Fruit fly (Drosophila melanogaster) whole organism, wandering third instar larva: ENCODE results near the gene CG32086.

Source experiments
- Abd-B ChIP-seq: fragments of >200 bp; optimal IDR thresholded peaks from 2 replicates; lab custom pipeline; 2017; ENCODE audit warnings: missing biosample characterization, missing genetic modification characterization
- CG32264 ChIP-seq: fragments of 200-800 bp; sonication (Bioruptor generic); optimal IDR thresholded peaks from 2 replicates; lab custom pipeline; 2016; ENCODE audit warnings: missing biosample characterization, missing genetic modification characterization
- CG9705 ChIP-seq: fragments of 200-800 bp; sonication (Bioruptor generic); optimal IDR thresholded peaks from 2 replicates; lab custom pipeline; 2018; ENCODE audit warnings: missing biosample characterization, mild to moderate bottlenecking, missing genetic modification characterization
- CrebA ChIP-seq: fragments of 200-800 bp; sonication (Bioruptor generic); optimal IDR thresholded peaks from 2 replicates; lab custom pipeline; 2016; ENCODE audit warnings: missing biosample characterization, mild to moderate bottlenecking, missing genetic modification characterization, borderline replicate concordance
- Dfd ChIP-seq: fragments of >200 bp; optimal IDR thresholded peaks from 2 replicates; lab custom pipeline; 2017; ENCODE audit warnings: missing biosample characterization, missing genetic modification characterization
- Dif ChIP-seq: fragments of 200-275, 200-300 bp; sonication (Bioruptor generic); optimal IDR thresholded peaks from 2 replicates; lab custom pipeline; 2018; ENCODE audit warnings: missing biosample characterization, missing genetic modification characterization; ENCODE audit not compliant: partially characterized antibody
- GATAd ChIP-seq: sonication (Bioruptor generic); optimal IDR thresholded peaks from 2 replicates; lab custom pipeline; 2016; ENCODE audit warnings: missing biosample characterization, missing genetic modification characterization
- HLH106 ChIP-seq: fragments of 200-800 bp; optimal IDR thresholded peaks from 3 replicates; lab custom pipeline; 2019; ENCODE audit warnings: missing biosample characterization, mild to moderate bottlenecking, missing genetic modification characterization, moderate library complexity
- Hnf4 ChIP-seq: fragments of 200-800 bp; sonication (Bioruptor generic); optimal IDR thresholded peaks from 2 replicates; lab custom pipeline; 2016; ENCODE audit warnings: missing biosample characterization, mild to moderate bottlenecking, missing genetic modification characterization
- Hr78 ChIP-seq: fragments of >200 bp; optimal IDR thresholded peaks from 2 replicates; lab custom pipeline; 2017; ENCODE audit warnings: missing biosample characterization, missing genetic modification characterization
- Hr83 ChIP-seq: fragments of 200-300 bp; sonication (Bioruptor generic); optimal IDR thresholded peaks from 2 replicates; lab custom pipeline; 2016; ENCODE audit warnings: missing biosample characterization, mild to moderate bottlenecking, missing genetic modification characterization, moderate library complexity; ENCODE audit not compliant: poor library complexity, severe bottlenecking
- Jra ChIP-seq: sonication (Bioruptor generic); optimal IDR thresholded peaks from 2 replicates; lab custom pipeline; 2016; ENCODE audit warnings: missing biosample characterization, missing genetic modification characterization
- Mio ChIP-seq: sonication (Bioruptor generic); optimal IDR thresholded peaks from 2 replicates; lab custom pipeline; 2016; ENCODE audit warnings: missing biosample characterization, missing genetic modification characterization
- Myc ChIP-seq: fragments of >200 bp; optimal IDR thresholded peaks from 2 replicates; lab custom pipeline; 2017
- N ChIP-seq: fragments of >200 bp; optimal IDR thresholded peaks from 2 replicates; lab custom pipeline; 2018; ENCODE audit warnings: missing biosample characterization, missing external identifiers, missing genetic modification characterization
- OdsH ChIP-seq: fragments of 200-800 bp; sonication (Bioruptor generic); optimal IDR thresholded peaks from 2 replicates; lab custom pipeline; 2016; ENCODE audit warnings: missing biosample characterization, mild to moderate bottlenecking, missing genetic modification characterization
- Rel ChIP-seq, 2 experiments: fragments of 200-800 bp; sonication (Bioruptor generic) in 1 of 2; optimal IDR thresholded peaks; 2 replicates in 1 of 2; 3 replicates in 1 of 2; lab custom pipeline; 2016 to 2019; ENCODE audit warnings: mild to moderate bottlenecking in 2 of 2, missing biosample characterization in 2 of 2, missing genetic modification characterization in 2 of 2, moderate library complexity in 1 of 2
- Sp1 ChIP-seq: fragments of 200-800 bp; sonication (Bioruptor generic); optimal IDR thresholded peaks from 3 replicates; lab custom pipeline; 2019; ENCODE audit warnings: missing biosample characterization, mild to moderate bottlenecking, missing genetic modification characterization, moderate library complexity
- Vsx2 ChIP-seq: fragments of 200-300, 225-300 bp; sonication (Bioruptor generic); optimal IDR thresholded peaks from 2 replicates; lab custom pipeline; 2018; ENCODE audit warnings: missing biosample characterization, missing genetic modification characterization; ENCODE audit not compliant: partially characterized antibody
- br ChIP-seq: fragments of 200-800 bp; sonication (Bioruptor generic); optimal IDR thresholded peaks from 2 replicates; lab custom pipeline; 2016; ENCODE audit warnings: missing biosample characterization, missing genetic modification characterization
- brk ChIP-seq: fragments of 200-800 bp; sonication (Bioruptor generic); optimal IDR thresholded peaks from 2 replicates; lab custom pipeline; 2016; ENCODE audit warnings: missing biosample characterization, mild to moderate bottlenecking, missing genetic modification characterization
- dl ChIP-seq, 2 experiments: fragments of 175-275, 200-275 bp in 1 of 2; fragments of 200-275 bp in 1 of 2; sonication (Bioruptor generic); optimal IDR thresholded peaks; lab custom pipeline; 2018; ENCODE audit warnings: mild to moderate bottlenecking in 2 of 2, missing biosample characterization in 2 of 2, missing genetic modification characterization in 2 of 2, moderate library complexity in 2 of 2; ENCODE audit not compliant: partially characterized antibody in 2 of 2, insufficient read depth in 1 of 2
- dmrt93B ChIP-seq: fragments of 200-800 bp; sonication (Bioruptor generic); optimal IDR thresholded peaks from 2 replicates; lab custom pipeline; 2018; ENCODE audit warnings: missing biosample characterization, mild to moderate bottlenecking, missing genetic modification characterization
- dsf ChIP-seq: sonication (Bioruptor generic); optimal IDR thresholded peaks from 2 replicates; lab custom pipeline; 2016; ENCODE audit warnings: missing biosample characterization, missing genetic modification characterization, borderline replicate concordance
- ey ChIP-seq: fragments of 200-800 bp; sonication (Bioruptor generic); optimal IDR thresholded peaks from 2 replicates; lab custom pipeline; 2016; ENCODE audit warnings: missing biosample characterization, missing genetic modification characterization
- foxo ChIP-seq, 2 experiments: fragments of 200-800 bp; sonication (Bioruptor generic); optimal IDR thresholded peaks; 2 replicates in 1 of 2; 3 replicates in 1 of 2; lab custom pipeline; 2016 to 2017; ENCODE audit warnings: missing biosample characterization in 2 of 2, missing genetic modification characterization in 2 of 2
- fru ChIP-seq: fragments of 200-800 bp; sonication (Bioruptor generic); optimal IDR thresholded peaks from 3 replicates; lab custom pipeline; 2016; ENCODE audit warnings: missing biosample characterization, mild to moderate bottlenecking, missing genetic modification characterization
- h ChIP-seq: fragments of 200-800 bp; sonication (Bioruptor generic); optimal IDR thresholded peaks from 3 replicates; lab custom pipeline; 2016; ENCODE audit warnings: missing biosample characterization, mild to moderate bottlenecking, missing genetic modification characterization
- jim ChIP-seq: fragments of 175-275, 200-325 bp; sonication (Bioruptor generic); optimal IDR thresholded peaks from 2 replicates; lab custom pipeline; 2016; ENCODE audit warnings: missing biosample characterization, mild to moderate bottlenecking, missing genetic modification characterization
- lola ChIP-seq: fragments of >200 bp; optimal IDR thresholded peaks from 2 replicates; lab custom pipeline; 2017; ENCODE audit warnings: missing biosample characterization, missing genetic modification characterization
- pan ChIP-seq: fragments of >200 bp; optimal IDR thresholded peaks from 2 replicates; lab custom pipeline; 2017
- psq ChIP-seq: fragments of 200-800 bp; sonication (Bioruptor generic); optimal IDR thresholded peaks from 3 replicates; lab custom pipeline; 2017; ENCODE audit warnings: missing biosample characterization, mild to moderate bottlenecking, missing genetic modification characterization, moderate library complexity
- rgr ChIP-seq: fragments of 200-800 bp; sonication (Bioruptor generic); optimal IDR thresholded peaks from 3 replicates; lab custom pipeline; 2016; ENCODE audit warnings: missing biosample characterization, mild to moderate bottlenecking, missing genetic modification characterization
- sage ChIP-seq: fragments of 200-800 bp; sonication (Bioruptor generic); optimal IDR thresholded peaks from 2 replicates; lab custom pipeline; 2016; ENCODE audit warnings: missing biosample characterization, mild to moderate bottlenecking, missing genetic modification characterization
- sv ChIP-seq: fragments of 200-800 bp; sonication (Bioruptor generic); optimal IDR thresholded peaks from 3 replicates; lab custom pipeline; 2016; ENCODE audit warnings: missing biosample characterization, missing genetic modification characterization
- tai ChIP-seq: sonication (Bioruptor generic); optimal IDR thresholded peaks from 2 replicates; lab custom pipeline; 2016; ENCODE audit warnings: missing biosample characterization, missing genetic modification characterization
- usp ChIP-seq: fragments of >200 bp; optimal IDR thresholded peaks from 2 replicates; lab custom pipeline; 2017; ENCODE audit warnings: missing biosample characterization, missing genetic modification characterization
- woc ChIP-seq: sonication (Bioruptor generic); optimal IDR thresholded peaks from 2 replicates; lab custom pipeline; 2016; ENCODE audit warnings: missing biosample characterization, mild to moderate bottlenecking, missing genetic modification characterization

CG32086 gene

DNA sequence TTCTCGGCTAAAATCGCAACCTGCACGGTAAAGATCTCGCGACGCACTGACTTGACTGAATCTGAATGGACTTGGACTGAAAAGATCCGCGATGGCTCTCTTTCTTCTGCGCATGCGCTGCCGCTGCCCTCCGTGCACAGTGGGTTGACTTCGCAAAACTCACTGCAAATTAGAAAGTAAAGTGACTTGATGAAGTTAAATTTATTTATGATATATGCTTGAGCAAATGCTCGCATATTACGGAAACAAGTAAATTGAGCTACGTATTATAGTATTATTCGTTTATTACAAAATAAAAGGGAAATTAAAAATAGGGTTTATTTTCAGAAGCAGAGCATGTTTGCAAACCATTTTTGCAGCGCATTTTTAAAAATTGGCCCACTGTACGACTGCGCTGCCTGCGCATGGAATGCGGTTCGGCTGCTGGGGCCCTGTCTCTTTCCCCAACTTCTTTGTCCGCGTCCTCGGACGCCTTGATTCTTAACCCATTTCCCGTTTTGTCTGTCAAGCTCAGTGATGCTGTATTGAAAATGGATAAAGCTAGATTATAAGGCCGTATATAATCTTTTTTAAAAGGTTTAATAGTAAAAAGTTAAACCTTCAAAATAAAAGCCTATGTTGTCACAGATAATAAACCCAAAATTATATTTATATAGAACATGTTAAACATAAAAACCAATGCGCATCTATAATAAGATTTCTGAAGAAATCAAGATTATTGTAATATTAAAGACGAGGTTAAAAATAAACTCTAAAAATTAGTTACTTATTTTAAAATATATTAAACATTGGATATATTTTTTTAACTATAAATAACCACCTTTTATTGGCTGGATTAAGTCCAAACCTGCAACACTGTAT, 4.1 kb upstream of the CG32086 start, which contains the start of gene rt:
Gene rt, minus strand, starts transcription at position 51 of the 861 bp plus-strand sequence.
- TF ChIP-seq Hr78 (no peak), Vsx2 (GFP tag; lab: Kevin White, UChicago) (no peak), N (GFP tag; lab: Kevin White, UChicago) (no peak), sv (GFP tag; lab: Kevin White, UChicago) (peak; percentile 15), dl (GFP tag; optimal IDR thresholded peaks at IDR 0.05; lab: Kevin White, UChicago; ENCODE audit: insufficient read depth in 1 of 2, partially characterized antibody in 2 of 2) (no peak), brk (GFP tag; lab: Kevin White, UChicago) (no peak), Rel (GFP tag; optimal IDR thresholded peaks at IDR 0.05; lab: Kevin White, UChicago) (no peak), Rel (tag; optimal IDR thresholded peaks at IDR 0.05; lab: Kevin White, UChicago) (peak; percentile 31), woc (GFP tag; lab: Kevin White, UChicago) (peak; percentile 89), dmrt93B (GFP tag; lab: Kevin White, UChicago) (peak; percentile 56), CG32264 (GFP tag; lab: Kevin White, UChicago) (no peak), tai (peak; percentile 61), usp (GFP tag; lab: Kevin White, UChicago) (no peak), Dif (no peak), Hnf4 (GFP tag; lab: Kevin White, UChicago) (peak; percentile 6), OdsH (GFP tag; lab: Kevin White, UChicago) (peak; percentile 39), sage (GFP tag; lab: Kevin White, UChicago) (peak; percentile 26), jim (GFP tag; lab: Kevin White, UChicago) (no peak), Mio (GFP tag; lab: Kevin White, UChicago) (no peak), foxo (GFP tag; optimal IDR thresholded peaks at IDR 0.05; lab: Kevin White, UChicago) (peak in 1 of 2 experiments; percentile 76), Sp1 (GFP tag; lab: Kevin White, UChicago) (peak; percentile 75), pan (no peak), fru (GFP tag; lab: Kevin White, UChicago) (peak; percentile 74), dsf (GFP tag; lab: Kevin White, UChicago) (no peak), HLH106 (tag; lab: Kevin White, UChicago) (peak; percentile 76), Hr83 (GFP tag; lab: Kevin White, UChicago) (no peak), Myc (lab: Kevin White, UChicago) (peak; percentile 74), rgr (GFP tag; lab: Kevin White, UChicago) (peak; percentile 68), Abd-B (GFP tag; lab: Kevin White, UChicago) (no peak), br (GFP tag; lab: Kevin White, UChicago) (peak; percentile 68), lola (no peak), CG9705 (GFP tag; lab: Kevin White, UChicago) (peak; percentile 62), ey (peak; percentile 70), h (peak; percentile 74), Dfd (GFP tag; lab: Kevin White, UChicago) (no peak), CrebA (no peak), Jra (no peak), psq (peak; percentile 38), GATAd (GFP tag; lab: Kevin White, UChicago) (no peak)

DNA sequence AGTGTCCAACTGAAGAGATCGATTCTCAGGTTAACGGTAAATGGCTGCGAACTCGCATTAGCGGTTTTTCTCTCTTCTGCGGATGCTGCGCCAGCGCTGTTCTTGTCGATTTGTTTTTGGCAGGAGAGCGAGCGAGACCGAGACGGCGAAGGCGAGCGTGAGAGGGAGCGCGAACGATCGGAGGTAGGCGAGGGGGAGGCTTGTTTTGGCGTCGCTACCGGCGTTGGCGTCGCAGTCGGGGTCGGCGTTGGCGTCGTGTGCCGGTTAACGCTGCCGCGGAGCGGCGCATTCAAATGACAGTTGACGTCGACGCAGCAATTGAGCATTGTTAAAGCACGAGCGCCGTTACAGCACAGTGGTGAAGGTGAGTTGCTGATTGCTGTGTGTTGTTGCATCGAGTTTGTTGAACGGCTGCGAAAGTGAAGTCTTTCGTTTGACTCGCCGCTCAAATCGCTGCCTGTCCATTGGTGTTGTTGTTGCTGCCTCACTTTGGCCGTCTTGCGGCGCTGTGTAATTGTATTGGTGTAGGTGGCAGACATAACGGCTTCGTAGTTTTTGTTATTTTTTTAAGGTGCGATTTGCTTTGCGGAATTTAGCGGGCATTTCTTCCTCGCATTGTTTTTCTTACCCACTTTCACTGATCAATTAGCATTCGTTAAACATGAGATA, 3.1 kb upstream of the CG32086 start:
- no peak for TF ChIP-seq GATAd (GFP tag; lab: Kevin White, UChicago)
- no peak for TF ChIP-seq Abd-B (GFP tag; lab: Kevin White, UChicago)
- TF ChIP-seq usp (GFP tag; lab: Kevin White, UChicago): no peak
- no peak for TF ChIP-seq sv (GFP tag; lab: Kevin White, UChicago)
- no peak for TF ChIP-seq psq
- TF ChIP-seq Dif: no peak
- TF ChIP-seq Hr83 (GFP tag; lab: Kevin White, UChicago): peak; percentile 13
- no peak for TF ChIP-seq fru (GFP tag; lab: Kevin White, UChicago)
- no peak for TF ChIP-seq foxo (GFP tag; optimal IDR thresholded peaks at IDR 0.05; lab: Kevin White, UChicago)
- TF ChIP-seq Rel (GFP tag; optimal IDR thresholded peaks at IDR 0.05; lab: Kevin White, UChicago): no peak
- no peak for TF ChIP-seq Rel (tag; optimal IDR thresholded peaks at IDR 0.05; lab: Kevin White, UChicago)
- TF ChIP-seq Sp1 (GFP tag; lab: Kevin White, UChicago): no peak
- TF ChIP-seq h: peak; percentile 38
- no peak for TF ChIP-seq HLH106 (tag; lab: Kevin White, UChicago)
- TF ChIP-seq Myc (lab: Kevin White, UChicago): no peak
- no peak for TF ChIP-seq CrebA
- no peak for TF ChIP-seq br (GFP tag; lab: Kevin White, UChicago)
- TF ChIP-seq pan: no peak
- TF ChIP-seq, all 38 proteins: peak for 2
